Worm (Caenorhabditis elegans): ENCODE measurements around the gene clc-11.

clc-11 gene

DNA sequence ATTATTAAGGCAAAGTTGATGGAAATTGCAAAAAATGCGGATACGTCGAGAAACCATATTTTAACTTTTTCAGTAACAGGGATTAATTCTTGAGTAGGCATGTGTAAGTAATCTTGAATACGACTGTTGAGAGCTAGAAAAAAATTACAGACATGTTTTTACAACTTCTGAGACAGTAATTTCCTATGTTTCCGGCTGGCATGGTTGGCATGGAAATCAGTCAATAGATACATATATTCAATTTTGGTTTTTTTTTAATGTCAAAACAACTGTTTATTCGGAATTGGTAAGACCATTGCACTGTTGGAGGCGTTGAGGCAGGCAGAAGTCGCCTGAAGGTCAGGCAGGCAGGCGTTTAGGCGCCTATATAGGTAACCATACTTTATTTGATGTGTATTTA lies 13.9 kb upstream of the clc-11 start, which contains the start of gene str-254:
TSS of gene str-254 (minus strand) at position 101 of the 400 bp plus-strand sequence.
- TF ChIP-seq hnd-1 (tag; optimal IDR thresholded peaks at IDR 0.05) (no peak), aly-1 (tag; optimal IDR thresholded peaks at IDR 0.05) (no peak), ceh-36 (tag; optimal IDR thresholded peaks at IDR 0.05) (no peak), tbx-37 (GFP tag; conservative IDR thresholded peaks at IDR 0.05) (no peak), hmbx-1 (tag; optimal IDR thresholded peaks at IDR 0.05) (no peak), pes-1 (GFP tag; IDR thresholded peaks at IDR 0.05) (no peak), ama-1 (optimal IDR thresholded peaks at IDR 0.05) (no peak), sea-1 (GFP tag; conservative IDR thresholded peaks at IDR 0.05) (no peak), ceh-13 (GFP tag; optimal IDR thresholded peaks at IDR 0.05) (no peak), flt-1 (GFP tag; IDR thresholded peaks at IDR 0.05) (no peak), hmg-4 (GFP tag; optimal IDR thresholded peaks at IDR 0.05) (no peak), scrt-1 (GFP tag; IDR thresholded peaks at IDR 0.05) (no peak), ets-7 (tag; optimal IDR thresholded peaks at IDR 0.05) (no peak), B0310.2 (tag; optimal IDR thresholded peaks at IDR 0.05) (no peak), tbx-11 (GFP tag; IDR thresholded peaks at IDR 0.05) (no peak)

- TF ChIP-seq hnd-1 (tag; optimal IDR thresholded peaks at IDR 0.05) = no peak
- no peak for TF ChIP-seq scrt-1 (GFP tag; IDR thresholded peaks at IDR 0.05)
- TF ChIP-seq ets-7 (tag; optimal IDR thresholded peaks at IDR 0.05) = no peak
- TF ChIP-seq B0310.2 (tag; optimal IDR thresholded peaks at IDR 0.05) = no peak
- no peak for TF ChIP-seq tra-4 (tag; optimal IDR thresholded peaks at IDR 0.05)
- no peak for TF ChIP-seq tbx-11 (GFP tag; IDR thresholded peaks at IDR 0.05)
- TF ChIP-seq flt-1 (GFP tag; IDR thresholded peaks at IDR 0.05) = no peak
- no peak for TF ChIP-seq ceh-13 (GFP tag; optimal IDR thresholded peaks at IDR 0.05)
- TF ChIP-seq pes-1 (GFP tag; IDR thresholded peaks at IDR 0.05) = no peak
- no peak for TF ChIP-seq ama-1 (optimal IDR thresholded peaks at IDR 0.05)
- no peak for TF ChIP-seq hmg-4 (GFP tag; optimal IDR thresholded peaks at IDR 0.05)
- TF ChIP-seq hmbx-1 (tag; optimal IDR thresholded peaks at IDR 0.05) = no peak
These were observed 9.4 kb upstream of the clc-11 start, which contains the start of gene F10A3.4 for ce11 chrV:16148805-16149204. F10A3.4 (plus strand) TSS chrV:16149105.

DNA sequence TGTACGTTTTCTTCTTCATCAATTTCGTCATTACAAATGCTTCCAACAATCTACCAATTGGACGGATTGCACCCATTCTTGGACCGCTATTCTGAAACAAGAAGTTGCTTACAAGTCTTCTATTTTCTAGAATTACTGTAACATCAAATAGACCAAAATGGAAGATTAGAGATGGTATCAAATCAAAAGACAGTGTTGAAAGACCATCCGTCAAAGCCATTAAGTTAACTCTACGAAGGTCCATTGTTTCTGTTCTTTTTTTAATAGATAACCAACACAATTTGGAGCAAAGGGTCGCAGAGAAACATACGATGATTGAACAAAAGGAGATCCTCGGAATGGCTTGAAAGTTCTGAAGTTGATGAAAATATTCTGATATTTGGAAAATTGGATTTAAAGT lies 5.6 kb upstream of the clc-11 start:
- TF ChIP-seq aly-1 (tag; optimal IDR thresholded peaks at IDR 0.05) (no peak), B0310.2 (tag; optimal IDR thresholded peaks at IDR 0.05) (no peak), hmg-4 (GFP tag; optimal IDR thresholded peaks at IDR 0.05) (no peak), scrt-1 (GFP tag; IDR thresholded peaks at IDR 0.05) (no peak), flt-1 (GFP tag; IDR thresholded peaks at IDR 0.05) (no peak), hnd-1 (tag; optimal IDR thresholded peaks at IDR 0.05) (no peak), sea-1 (GFP tag; conservative IDR thresholded peaks at IDR 0.05) (no peak), hmbx-1 (tag; optimal IDR thresholded peaks at IDR 0.05) (no peak), F13C5.2 (tag; optimal IDR thresholded peaks at IDR 0.05) (no peak), tbx-37 (GFP tag; conservative IDR thresholded peaks at IDR 0.05) (no peak)

DNA sequence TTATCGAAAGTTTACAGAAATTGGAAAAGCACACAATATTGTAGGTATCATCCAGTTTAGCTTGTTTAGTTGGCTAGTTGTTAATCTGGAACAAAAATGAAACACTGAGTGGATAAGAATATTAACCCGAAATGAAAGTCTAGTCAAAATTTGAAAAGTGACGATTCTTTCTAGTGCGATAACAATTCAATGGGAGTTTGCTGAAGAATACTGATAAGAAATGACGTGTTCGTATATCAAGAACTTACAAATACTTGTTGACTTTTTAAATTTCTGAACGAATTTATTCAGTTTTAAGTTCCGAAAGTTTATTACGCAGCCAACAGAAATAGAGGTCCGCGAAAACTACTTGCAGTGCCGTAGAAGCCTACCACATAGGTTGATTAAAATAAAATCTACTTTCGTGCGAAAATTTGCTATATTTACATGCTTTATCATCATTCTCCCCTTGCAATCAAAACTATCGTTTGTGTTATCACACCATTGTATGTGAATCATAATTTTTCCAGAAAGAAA lies 3.7 kb upstream of the clc-11 start, which contains the start of gene fbxa-88:
TSS of gene fbxa-88 (minus strand) at position 51 of the 516 bp plus-strand sequence.
- TF ChIP-seq flt-1 (GFP tag; IDR thresholded peaks at IDR 0.05) (no peak), F13C5.2 (tag; optimal IDR thresholded peaks at IDR 0.05) (no peak), ets-7 (tag; optimal IDR thresholded peaks at IDR 0.05) (no peak), pes-1 (GFP tag; IDR thresholded peaks at IDR 0.05) (no peak), tra-4 (tag; optimal IDR thresholded peaks at IDR 0.05) (no peak), aly-1 (tag; optimal IDR thresholded peaks at IDR 0.05) (no peak), tbx-11 (GFP tag; IDR thresholded peaks at IDR 0.05) (no peak), hnd-1 (tag; optimal IDR thresholded peaks at IDR 0.05) (no peak), ceh-13 (GFP tag; optimal IDR thresholded peaks at IDR 0.05) (no peak), hmg-4 (GFP tag; optimal IDR thresholded peaks at IDR 0.05) (no peak), scrt-1 (GFP tag; IDR thresholded peaks at IDR 0.05) (no peak), B0310.2 (tag; optimal IDR thresholded peaks at IDR 0.05) (no peak), sea-1 (GFP tag; conservative IDR thresholded peaks at IDR 0.05) (no peak), tbx-37 (GFP tag; conservative IDR thresholded peaks at IDR 0.05) (no peak), hmbx-1 (tag; optimal IDR thresholded peaks at IDR 0.05) (no peak), ama-1 (optimal IDR thresholded peaks at IDR 0.05) (no peak)

DNA sequence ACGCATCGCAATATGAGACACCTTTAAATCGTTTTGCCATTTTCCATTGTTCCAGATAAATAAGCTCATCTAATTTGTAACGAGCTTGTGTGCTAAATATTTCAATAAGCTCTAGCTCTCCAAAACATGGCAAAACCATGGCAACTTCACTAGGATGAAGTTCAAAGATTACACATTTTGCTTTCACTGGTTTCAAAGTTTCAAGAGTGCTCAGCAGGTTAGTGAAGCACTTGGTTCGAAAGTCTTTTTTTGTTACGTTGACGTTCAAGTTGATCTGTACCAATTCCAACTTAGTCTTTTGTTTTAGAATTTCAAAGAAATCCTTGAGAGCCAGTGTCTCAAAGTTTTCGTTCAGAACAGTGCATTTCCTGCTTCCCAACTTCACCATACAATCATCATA lies 2.9 kb upstream of the clc-11 start, which contains the start of gene fbxa-18:
TSS of gene fbxa-18 (plus strand) at position 301 of the 400 bp plus-strand sequence.
- TF ChIP-seq B0310.2 (tag; optimal IDR thresholded peaks at IDR 0.05) = no peak
- no peak for TF ChIP-seq hmg-4 (GFP tag; optimal IDR thresholded peaks at IDR 0.05)
- no peak for TF ChIP-seq ama-1 (optimal IDR thresholded peaks at IDR 0.05)
- TF ChIP-seq ceh-36 (tag; optimal IDR thresholded peaks at IDR 0.05) = no peak

DNA sequence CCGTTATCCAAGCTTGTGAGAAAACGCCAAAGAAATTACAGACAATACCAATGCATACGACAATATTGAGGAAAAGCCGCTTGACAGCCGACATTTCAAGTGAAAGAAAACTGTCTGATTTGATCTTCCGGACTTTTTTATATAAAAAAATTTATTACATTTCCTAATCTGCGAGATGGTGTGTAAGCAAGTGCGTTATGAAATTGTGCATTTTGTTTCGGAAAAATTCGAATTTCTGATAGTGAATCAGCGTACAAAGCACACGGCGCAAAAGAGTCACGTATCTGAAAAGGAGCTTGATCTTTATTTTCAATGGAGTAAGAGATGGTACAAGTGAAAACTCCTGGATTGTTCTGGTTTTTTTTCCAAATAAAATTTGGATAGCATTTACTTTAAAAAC lies 1.6 kb upstream of the clc-11 start, which contains the start of gene clc-32:
TSS of gene clc-32 (minus strand) at position 101 of the 400 bp plus-strand sequence.
- TF ChIP-seq sea-1 (GFP tag; conservative IDR thresholded peaks at IDR 0.05) (no peak), tbx-37 (GFP tag; conservative IDR thresholded peaks at IDR 0.05) (no peak), F13C5.2 (tag; optimal IDR thresholded peaks at IDR 0.05) (no peak), hnd-1 (tag; optimal IDR thresholded peaks at IDR 0.05) (no peak), scrt-1 (GFP tag; IDR thresholded peaks at IDR 0.05) (no peak), tra-4 (tag; optimal IDR thresholded peaks at IDR 0.05) (no peak), B0310.2 (tag; optimal IDR thresholded peaks at IDR 0.05) (no peak), tbx-11 (GFP tag; IDR thresholded peaks at IDR 0.05) (no peak), ceh-13 (GFP tag; optimal IDR thresholded peaks at IDR 0.05) (no peak), ets-7 (tag; optimal IDR thresholded peaks at IDR 0.05) (no peak)

DNA sequence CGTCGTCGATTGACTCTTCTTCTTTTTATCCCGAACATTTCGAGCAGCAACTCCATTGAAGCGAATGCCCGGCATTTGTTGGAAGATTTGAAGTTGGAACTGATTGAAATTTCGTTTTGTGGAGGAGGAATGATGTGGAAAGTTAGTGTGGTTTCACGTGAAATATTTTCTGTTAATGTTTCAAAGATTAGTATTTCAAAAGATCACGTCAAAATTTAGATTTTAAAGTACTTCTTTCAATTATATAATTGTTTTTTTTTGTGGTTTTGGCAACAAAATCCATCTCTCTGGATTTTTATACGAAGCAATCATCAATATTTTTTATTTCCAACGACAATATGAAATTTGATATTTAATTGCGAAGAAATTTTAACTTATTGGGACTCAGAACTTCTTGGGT lies 2.4 kb downstream of the clc-11 start, which contains the start of gene F44G3.7:
TSS of gene F44G3.7 (minus strand) at position 101 of the 400 bp plus-strand sequence.
- TF ChIP-seq scrt-1 (GFP tag; IDR thresholded peaks at IDR 0.05) = no peak

- no peak for TF ChIP-seq F13C5.2 (tag; optimal IDR thresholded peaks at IDR 0.05)
- TF ChIP-seq tra-4 (tag; optimal IDR thresholded peaks at IDR 0.05) = no peak
- no peak for TF ChIP-seq pes-1 (GFP tag; IDR thresholded peaks at IDR 0.05)
- TF ChIP-seq ets-7 (tag; optimal IDR thresholded peaks at IDR 0.05) = no peak
- TF ChIP-seq flt-1 (GFP tag; IDR thresholded peaks at IDR 0.05) = no peak
- TF ChIP-seq tbx-37 (GFP tag; conservative IDR thresholded peaks at IDR 0.05) = no peak
- TF ChIP-seq hmg-4 (GFP tag; optimal IDR thresholded peaks at IDR 0.05) = no peak
- no peak for TF ChIP-seq aly-1 (tag; optimal IDR thresholded peaks at IDR 0.05)
- no peak for TF ChIP-seq scrt-1 (GFP tag; IDR thresholded peaks at IDR 0.05)
- TF ChIP-seq hmbx-1 (tag; optimal IDR thresholded peaks at IDR 0.05) = no peak
- no peak for TF ChIP-seq ceh-36 (tag; optimal IDR thresholded peaks at IDR 0.05)
- no peak for TF ChIP-seq B0310.2 (tag; optimal IDR thresholded peaks at IDR 0.05)
- no peak for TF ChIP-seq hnd-1 (tag; optimal IDR thresholded peaks at IDR 0.05)
- TF ChIP-seq tbx-11 (GFP tag; IDR thresholded peaks at IDR 0.05) = no peak
- no peak for TF ChIP-seq ama-1 (optimal IDR thresholded peaks at IDR 0.05)
- TF ChIP-seq ceh-13 (GFP tag; optimal IDR thresholded peaks at IDR 0.05) = no peak
- no peak for TF ChIP-seq sea-1 (GFP tag; conservative IDR thresholded peaks at IDR 0.05)
These were observed 6.7 kb downstream of the clc-11 start, which contains the start of gene fbxa-144 for ce11 chrV:16132705-16133104. fbxa-144 (minus strand) TSS chrV:16132805.

Measured in whole organism, early embryonic.